Worm (Caenorhabditis elegans) whole organism, L3 larva: Measurements from ENCODE around the gene T05C12.4.

Experiments used
- ama-1 ChIP-seq: fragments of 150-350 bp; optimal IDR thresholded peaks from 2 replicates; lab custom pipeline; 2018
- ceh-28 ChIP-seq: fragments of 150-350 bp; optimal IDR thresholded peaks from 2 replicates; lab custom pipeline; 2014; ENCODE audit warnings: missing biosample characterization, missing genetic modification reagents, missing genetic modification characterization
- ceh-82 ChIP-seq: fragments of 150-350 bp; optimal IDR thresholded peaks from 2 replicates; lab custom pipeline; 2014; ENCODE audit warnings: missing biosample characterization, missing genetic modification characterization
- egl-27 ChIP-seq: sonication (generic microtip); optimal IDR thresholded peaks from 4 replicates; lab custom pipeline; 2017; ENCODE audit warnings: missing biosample characterization, missing genetic modification reagents, missing genetic modification characterization
- elt-1 ChIP-seq: fragments of 150-350 bp; optimal IDR thresholded peaks from 2 replicates; lab custom pipeline; 2014; ENCODE audit warnings: missing biosample characterization, missing genetic modification characterization
- fos-1 ChIP-seq: fragments of 150-350 bp; optimal IDR thresholded peaks from 2 replicates; lab custom pipeline; 2014; ENCODE audit warnings: missing biosample characterization, missing genetic modification characterization
- jun-1 ChIP-seq: fragments of 150-350 bp; optimal IDR thresholded peaks from 2 replicates; lab custom pipeline; 2014; ENCODE audit warnings: missing biosample characterization, missing genetic modification reagents, missing genetic modification characterization
- nhr-67 ChIP-seq: fragments of 150-350 bp; optimal IDR thresholded peaks from 2 replicates; lab custom pipeline; 2014; ENCODE audit warnings: missing biosample characterization, missing genetic modification characterization
- unc-39 ChIP-seq: sonication (generic microtip); optimal IDR thresholded peaks from 4 replicates; lab custom pipeline; 2017; ENCODE audit warnings: missing biosample characterization, missing genetic modification characterization
- unc-62 ChIP-seq: fragments of 150-350 bp; sonication (generic microtip); optimal IDR thresholded peaks from 4 replicates; lab custom pipeline; 2014; ENCODE audit warnings: missing biosample characterization, missing genetic modification reagents, missing genetic modification characterization
- zag-1 ChIP-seq: fragments of 150-350 bp; optimal IDR thresholded peaks from 2 replicates; lab custom pipeline; 2014; ENCODE audit warnings: missing biosample characterization, missing genetic modification characterization

DNA sequence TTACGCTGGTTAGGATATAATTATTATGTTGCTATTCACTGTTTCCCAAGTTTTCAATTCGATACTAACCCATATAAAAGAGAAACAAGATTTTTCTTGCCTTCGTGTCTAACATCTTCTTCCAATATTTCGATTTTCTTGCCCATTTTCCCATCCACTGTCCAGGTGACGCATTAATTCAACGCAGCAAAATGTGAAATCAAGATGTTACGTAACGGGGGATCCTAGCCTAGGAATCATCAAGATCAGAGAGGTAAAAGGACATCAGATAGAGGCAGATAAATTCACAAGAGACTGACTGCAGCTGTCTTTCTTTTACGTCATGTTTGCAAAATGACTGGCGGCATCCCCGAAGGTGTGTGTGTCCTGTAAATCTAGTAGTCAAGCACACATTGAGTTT, 44.4 kb upstream of the T05C12.4 start:
- no peak for TF ChIP-seq zag-1
- TF ChIP-seq elt-1: peak; percentile 44
- no peak for TF ChIP-seq ceh-28 (tag; lab: Kevin White, UChicago)
- TF ChIP-seq fos-1 (tag; lab: Kevin White, UChicago): no peak
- no peak for TF ChIP-seq jun-1 (tag; lab: Kevin White, UChicago)
- no peak for TF ChIP-seq ceh-82 (tag; lab: Kevin White, UChicago)
- TF ChIP-seq unc-39: no peak
- no peak for TF ChIP-seq egl-27 (tag; lab: Kevin White, UChicago)
- TF ChIP-seq ama-1 (lab: Kevin White, UChicago): no peak
- TF ChIP-seq nhr-67 (tag; lab: Kevin White, UChicago): no peak
- TF ChIP-seq unc-62 (GFP tag; lab: Kevin White, UChicago): no peak
